Fruit fly (Drosophila melanogaster): ENCODE results near the gene CG2201.
A peak's percentile ranks its signal among the peaks of the same experiment; 100 is the strongest.

CG2201 gene

dm6 chr2L:21618738-21619431, 5.0 kb downstream of the CG2201 start (continued):
- TF ChIP-seq CG12299 (tag; optimal IDR thresholded peaks at IDR 0.05) (no peak), ara (GFP tag; IDR thresholded peaks at IDR 0.05) (no peak), CG2889 (GFP tag; IDR thresholded peaks at IDR 0.05) (no peak; the same call in 2 of the 3 replicates), disco-r (GFP tag; optimal IDR thresholded peaks at IDR 0.05) (no peak), lola (GFP tag; optimal IDR thresholded peaks at IDR 0.05) (peak in 1 of 3 experiments; percentile 68), Chrac-16 (GFP tag; optimal IDR thresholded peaks at IDR 0.05) (peak; percentile 56), trem (tag; optimal IDR thresholded peaks at IDR 0.05) (peak; percentile 13), CG2875 (GFP tag; optimal IDR thresholded peaks at IDR 0.05) (no peak), CG3281 (GFP tag; optimal IDR thresholded peaks at IDR 0.05) (peak; percentile 14), CG2116 (GFP tag; optimal IDR thresholded peaks at IDR 0.05) (no peak), ftz-f1 (GFP tag; optimal IDR thresholded peaks at IDR 0.05) (no peak), Six4 (GFP tag; optimal IDR thresholded peaks at IDR 0.05) (no peak), CG8765 (GFP tag; IDR thresholded peaks at IDR 0.05) (no peak), repo (GFP tag; optimal IDR thresholded peaks at IDR 0.05) (peak; percentile 4), Dbx (GFP tag; IDR thresholded peaks at IDR 0.05) (no peak), Meics (GFP tag; optimal IDR thresholded peaks at IDR 0.05) (peak; percentile 1), ase (GFP tag; IDR thresholded peaks at IDR 0.05) (no peak), Trl (optimal IDR thresholded peaks at IDR 0.05) (peak; percentile 65 to 73), Trl (GFP tag; optimal IDR thresholded peaks at IDR 0.05) (no peak), CG10366 (GFP tag; IDR thresholded peaks at IDR 0.05) (0 out of 2 replicates have a peak, but pooled peaks have one; percentile 21), CG11247 (GFP tag; IDR thresholded peaks at IDR 0.05) (no peak), ab (GFP tag; optimal IDR thresholded peaks at IDR 0.05) (no peak), CG31365 (tag; optimal IDR thresholded peaks at IDR 0.05) (no peak), CG6175 (GFP tag; IDR thresholded peaks at IDR 0.05) (no peak), CG13287 (GFP tag; IDR thresholded peaks at IDR 0.05; ENCODE audit: partially characterized antibody) (no peak), sd (tag; optimal IDR thresholded peaks at IDR 0.05) (peak; percentile 51), yki (optimal IDR thresholded peaks at IDR 0.05) (no peak), CG17328 (GFP tag; IDR thresholded peaks at IDR 0.05) (no peak), CG7357 (GFP tag; IDR thresholded peaks at IDR 0.05) (no peak), shn (GFP tag; optimal IDR thresholded peaks at IDR 0.05) (peak; percentile 27), Gug (GFP tag; IDR thresholded peaks at IDR 0.05) (peak; percentile 3; the same call in 1 of the 4 replicates), CG10543 (GFP tag; optimal IDR thresholded peaks at IDR 0.05) (peak; percentile 10), YL-1 (GFP tag; optimal IDR thresholded peaks at IDR 0.05) (no peak), bbx (GFP tag; IDR thresholded peaks at IDR 0.05; ENCODE audit: partially characterized antibody) (peak; percentile 46; the same call in 1 of the 2 replicates), CG9932 (GFP tag; IDR thresholded peaks at IDR 0.05) (no peak; the same call in 1 of the 2 replicates), CG15269 (tag; optimal IDR thresholded peaks at IDR 0.05) (no peak), CG6854 (GFP tag; optimal IDR thresholded peaks at IDR 0.05) (no peak), CG15514 (GFP tag; optimal IDR thresholded peaks at IDR 0.05) (no peak), CG1792 (GFP tag; optimal IDR thresholded peaks at IDR 0.05) (no peak), salm (tag; optimal IDR thresholded peaks at IDR 0.05) (no peak), CG10979 (tag; optimal IDR thresholded peaks at IDR 0.05) (peak; percentile 60), Drgx (GFP tag; IDR thresholded peaks at IDR 0.05) (no peak), fd64A (GFP tag; optimal IDR thresholded peaks at IDR 0.05) (no peak), seq (GFP tag; IDR thresholded peaks at IDR 0.05) (no peak; the same call in none of the 2 replicates), p53 (GFP tag; optimal IDR thresholded peaks at IDR 0.05) (no peak), kay (GFP tag; optimal IDR thresholded peaks at IDR 0.05) (peak; percentile 78), CG4360 (GFP tag; IDR thresholded peaks at IDR 0.05) (0 out of 2 replicates have a peak, but pooled peaks have one; percentile 14), Sox102F (GFP tag; optimal IDR thresholded peaks at IDR 0.05) (no peak), cato (GFP tag; optimal IDR thresholded peaks at IDR 0.05; ENCODE audit: borderline replicate concordance) (no peak), Hr3 (GFP tag; optimal IDR thresholded peaks at IDR 0.05) (no peak), CG12219 (GFP tag; optimal IDR thresholded peaks at IDR 0.05) (no peak)

Measured in whole organism, embryonic.